Fruit fly (Drosophila melanogaster) whole organism, embryonic: Measurements from ENCODE around the gene Pcyt1.
A peak's percentile ranks its signal among the peaks of the same experiment; 100 is the strongest.

ENCODE experiments used
- Ada2b ChIP-seq: fragments of 200-800 bp; sonication (Bioruptor generic); IDR thresholded peaks from 2 replicates; pipeline ENCODE4 v1.3.6; 2022; ENCODE audit warnings: missing biosample characterization, missing genetic modification characterization
- Atf6 ChIP-seq: fragments of 200-800 bp; sonication (Bioruptor generic); IDR thresholded peaks from 2 replicates; pipeline ENCODE4 v1.3.6; 2022; ENCODE audit warnings: missing biosample characterization, missing genetic modification characterization
- BEAF-32 ChIP-seq: fragments of 200-800 bp; sonication (Bioruptor generic); optimal IDR thresholded peaks from 3 replicates; lab custom pipeline; 2017; ENCODE audit warnings: missing biosample characterization, missing genetic modification characterization, mild to moderate bottlenecking, moderate library complexity, missing genetic modification reagents
- CG10462 ChIP-seq: fragments of 200-800 bp; sonication (Bioruptor generic); optimal IDR thresholded peaks from 2 replicates; lab custom pipeline; 2016; ENCODE audit warnings: missing biosample characterization, missing genetic modification characterization
- CG10543 ChIP-seq: fragments of 200-800 bp; sonication (Bioruptor generic); optimal IDR thresholded peaks from 3 replicates; lab custom pipeline; 2017; ENCODE audit warnings: missing biosample characterization, mild to moderate bottlenecking, missing genetic modification characterization, moderate library complexity
- CG12391 ChIP-seq: fragments of 200-800 bp; sonication (Bioruptor generic); optimal IDR thresholded peaks from 3 replicates; lab custom pipeline; 2018; ENCODE audit warnings: missing biosample characterization, mild to moderate bottlenecking, missing genetic modification characterization, moderate library complexity
- CG12769 ChIP-seq: fragments of 200-800 bp; sonication (Bioruptor generic); optimal IDR thresholded peaks from 2 replicates; lab custom pipeline; 2019; ENCODE audit warnings: missing biosample characterization, mild to moderate bottlenecking, missing genetic modification characterization, moderate library complexity
- CG13775 ChIP-seq: fragments of 200-800 bp; sonication (Bioruptor generic); optimal IDR thresholded peaks from 3 replicates; lab custom pipeline; 2017; ENCODE audit warnings: missing biosample characterization, mild to moderate bottlenecking, missing genetic modification characterization
- CG16779 ChIP-seq: fragments of 200-800 bp; sonication (Bioruptor generic); IDR thresholded peaks from 2 replicates; pipeline ENCODE4 v1.3.6; 2022; ENCODE audit warnings: missing biosample characterization, missing genetic modification characterization
- CG16815 ChIP-seq: fragments of 200-800 bp; sonication (Bioruptor generic); optimal IDR thresholded peaks from 3 replicates; lab custom pipeline; 2017; ENCODE audit warnings: missing biosample characterization, mild to moderate bottlenecking, missing genetic modification characterization
- CG32767 ChIP-seq: fragments of 200-800 bp; sonication (Bioruptor generic); IDR thresholded peaks from 2 replicates; pipeline ENCODE4 v1.3.6; 2022; ENCODE audit warnings: missing biosample characterization, missing genetic modification characterization
- CG4328 ChIP-seq: fragments of 200-800 bp; sonication (Bioruptor generic); optimal IDR thresholded peaks from 3 replicates; lab custom pipeline; 2017; ENCODE audit warnings: missing biosample characterization, missing genetic modification reagents, missing genetic modification characterization
- CG4707 ChIP-seq: fragments of 200-800 bp; sonication (Bioruptor generic); optimal IDR thresholded peaks from 2 replicates; lab custom pipeline; 2018; ENCODE audit warnings: missing biosample characterization, mild to moderate bottlenecking, missing genetic modification characterization, moderate library complexity
- CG5180 ChIP-seq: fragments of 200-800 bp; sonication (Bioruptor generic); optimal IDR thresholded peaks from 3 replicates; lab custom pipeline; 2017; ENCODE audit warnings: missing biosample characterization, missing genetic modification characterization, mild to moderate bottlenecking, moderate library complexity, missing genetic modification reagents
- CG6272 ChIP-seq: fragments of 200-800 bp; sonication (Bioruptor generic); IDR thresholded peaks from 2 replicates; pipeline ENCODE4 v1.3.6; 2022; ENCODE audit warnings: missing biosample characterization, missing genetic modification characterization
- CG7786 ChIP-seq: fragments of 200-800 bp; sonication (Bioruptor generic); optimal IDR thresholded peaks from 2 replicates; lab custom pipeline; 2016; ENCODE audit warnings: missing biosample characterization, missing genetic modification characterization
- CTCF ChIP-seq: fragments of 200-800 bp; sonication (Bioruptor generic); optimal IDR thresholded peaks from 2 replicates; lab custom pipeline; 2017; ENCODE audit warnings: missing biosample characterization, mild to moderate bottlenecking, missing genetic modification characterization, moderate library complexity
- Deaf1 ChIP-seq: fragments of 200-800 bp; optimal IDR thresholded peaks from 3 replicates; lab custom pipeline; 2019; ENCODE audit warnings: missing biosample characterization, mild to moderate bottlenecking, missing genetic modification characterization, moderate library complexity
- Dp ChIP-seq: fragments of 200-800 bp; sonication (Bioruptor generic); optimal IDR thresholded peaks from 2 replicates; lab custom pipeline; 2018; ENCODE audit warnings: missing biosample characterization, mild to moderate bottlenecking, missing genetic modification characterization, moderate library complexity
- Dref ChIP-seq: fragments of 200-800 bp; sonication (Bioruptor generic); IDR thresholded peaks from 2 replicates; pipeline ENCODE4 v1.3.6; 2022; ENCODE audit warnings: missing biosample characterization, missing genetic modification characterization
- E2f1 ChIP-seq: fragments of 200-800 bp; sonication (Bioruptor generic); IDR thresholded peaks from 2 replicates; pipeline ENCODE4 v1.3.6; 2022; ENCODE audit warnings: missing biosample characterization, missing genetic modification characterization
- Elba2 ChIP-seq: fragments of 200-800 bp; sonication (Bioruptor generic); optimal IDR thresholded peaks from 3 replicates; lab custom pipeline; 2016; ENCODE audit warnings: missing biosample characterization, missing genetic modification characterization
- HmgD ChIP-seq: fragments of 200-800 bp; sonication (Bioruptor generic); optimal IDR thresholded peaks from 3 replicates; lab custom pipeline; 2016; ENCODE audit warnings: missing biosample characterization, missing genetic modification characterization
- MBD-R2 ChIP-seq: fragments of 200-800 bp; sonication (Bioruptor generic); IDR thresholded peaks from 2 replicates; pipeline ENCODE4 v1.3.6; 2022; ENCODE audit warnings: missing biosample characterization, missing genetic modification characterization
- NC2β ChIP-seq: fragments of 200-800 bp; sonication (Bioruptor generic); optimal IDR thresholded peaks from 2 replicates; lab custom pipeline; 2016; ENCODE audit warnings: missing biosample characterization, missing genetic modification characterization
- Oli ChIP-seq: fragments of 200-800 bp; sonication (Bioruptor generic); optimal IDR thresholded peaks from 2 replicates; lab custom pipeline; 2018; ENCODE audit warnings: missing biosample characterization, mild to moderate bottlenecking, missing genetic modification characterization, moderate library complexity
- Opbp ChIP-seq: fragments of 200-800 bp; sonication (Bioruptor generic); IDR thresholded peaks from 3 replicates; pipeline ENCODE4 v1.3.6; 2022; ENCODE audit warnings: missing biosample characterization, missing genetic modification characterization; ENCODE audit not compliant: partially characterized antibody
- Side ChIP-seq: fragments of 200-800 bp; sonication (Bioruptor generic); optimal IDR thresholded peaks from 2 replicates; lab custom pipeline; 2016; ENCODE audit warnings: missing biosample characterization, missing genetic modification characterization
- Sin3A ChIP-seq: fragments of >200 bp; optimal IDR thresholded peaks from 2 replicates; lab custom pipeline; 2018
- Xrp1 ChIP-seq: fragments of 200-800 bp; sonication (Bioruptor generic); IDR thresholded peaks from 2 replicates; pipeline ENCODE4 v1.3.6; 2022; ENCODE audit warnings: missing biosample characterization, missing genetic modification characterization
- chinmo ChIP-seq: fragments of 200-800 bp; sonication (Bioruptor generic); IDR thresholded peaks from 4 replicates; pipeline ENCODE4 v1.3.6; 2022; ENCODE audit warnings: missing biosample characterization, missing genetic modification characterization; ENCODE audit not compliant: partially characterized antibody
- ci ChIP-seq: fragments of 200-800 bp; sonication (Bioruptor generic); IDR thresholded peaks from 3 replicates; pipeline ENCODE4 v1.3.6; 2022; ENCODE audit warnings: missing biosample characterization, missing genetic modification characterization
- crol ChIP-seq: fragments of 200-800 bp; sonication (Bioruptor generic); IDR thresholded peaks from 2 replicates; pipeline ENCODE4 v1.3.6; 2022; ENCODE audit warnings: missing biosample characterization, missing genetic modification characterization
- dati ChIP-seq: fragments of 200-800 bp; sonication (Bioruptor generic); IDR thresholded peaks from 2 replicates; pipeline ENCODE4 v1.3.6; 2022; ENCODE audit warnings: missing biosample characterization, missing genetic modification characterization
- disco-r ChIP-seq: fragments of 200-800 bp; sonication (Bioruptor generic); optimal IDR thresholded peaks from 2 replicates; lab custom pipeline; 2016; ENCODE audit warnings: missing biosample characterization, missing genetic modification characterization
- dmrt11E ChIP-seq: fragments of 200-800 bp; sonication (Bioruptor generic); optimal IDR thresholded peaks from 3 replicates; lab custom pipeline; 2018; ENCODE audit warnings: missing biosample characterization, mild to moderate bottlenecking, missing genetic modification characterization, moderate library complexity
- dmrt99B ChIP-seq: fragments of 200-800 bp; sonication (Bioruptor generic); optimal IDR thresholded peaks from 2 replicates; lab custom pipeline; 2018; ENCODE audit warnings: missing biosample characterization, mild to moderate bottlenecking, missing genetic modification characterization, moderate library complexity
- esg ChIP-seq: fragments of 200-800 bp; sonication (Bioruptor generic); conservative IDR thresholded peaks from 2 replicates; pipeline ENCODE4 v1.3.6; 2022; ENCODE audit warnings: missing biosample characterization, missing genetic modification characterization
- fd102C ChIP-seq: fragments of 200-800 bp; sonication (Bioruptor generic); optimal IDR thresholded peaks from 2 replicates; lab custom pipeline; 2018; ENCODE audit warnings: missing biosample characterization, mild to moderate bottlenecking, missing genetic modification characterization, moderate library complexity
- org-1 ChIP-seq: fragments of 200-800 bp; sonication (Bioruptor generic); optimal IDR thresholded peaks from 2 replicates; lab custom pipeline; 2017; ENCODE audit warnings: missing biosample characterization, missing genetic modification characterization
- p53 ChIP-seq: fragments of 200-800 bp; sonication (Bioruptor generic); optimal IDR thresholded peaks from 2 replicates; lab custom pipeline; 2016; ENCODE audit warnings: missing biosample characterization, missing genetic modification characterization
- pan ChIP-seq, 4 experiments: fragments of >200 bp in 3 of 4; fragments of 200-800 bp in 1 of 4; sonication (Bioruptor generic) in 1 of 4; optimal IDR thresholded peaks in 3 of 4; IDR thresholded peaks in 1 of 4; 2 replicates each; pipeline versions ENCODE4 v1.3.6 to Lab custom; 2017 to 2022; ENCODE audit warnings: missing biosample characterization in 2 of 4, missing genetic modification characterization in 2 of 4, mixed read lengths in 1 of 4
- rib ChIP-seq: fragments of 200-800 bp; sonication (Bioruptor generic); IDR thresholded peaks from 2 replicates; pipeline ENCODE4 v1.3.6; 2022; ENCODE audit warnings: missing biosample characterization, missing genetic modification characterization
- sd ChIP-seq: fragments of 200-800 bp; sonication (Bioruptor generic); optimal IDR thresholded peaks from 3 replicates; lab custom pipeline; 2018; ENCODE audit warnings: missing biosample characterization, mild to moderate bottlenecking, missing genetic modification characterization, moderate library complexity
- sr ChIP-seq: fragments of 200-800 bp; sonication (Bioruptor generic); IDR thresholded peaks from 3 replicates; pipeline ENCODE4 v1.3.6; 2022; ENCODE audit warnings: missing biosample characterization, missing genetic modification characterization
- tup ChIP-seq: fragments of 200-800 bp; sonication (Bioruptor generic); optimal IDR thresholded peaks from 2 replicates; lab custom pipeline; 2016; ENCODE audit warnings: missing biosample characterization, mild to moderate bottlenecking, missing genetic modification characterization, moderate library complexity
- tx ChIP-seq: fragments of 200-800 bp; sonication (Bioruptor generic); optimal IDR thresholded peaks from 2 replicates; lab custom pipeline; 2016; ENCODE audit warnings: missing biosample characterization, missing genetic modification characterization
- zen2 ChIP-seq: fragments of 200-800 bp; sonication (Bioruptor generic); IDR thresholded peaks from 3 replicates; pipeline ENCODE4 v1.3.6; 2022; ENCODE audit warnings: missing biosample characterization, missing genetic modification characterization; ENCODE audit not compliant: partially characterized antibody

Gene Pcyt1

DNA sequence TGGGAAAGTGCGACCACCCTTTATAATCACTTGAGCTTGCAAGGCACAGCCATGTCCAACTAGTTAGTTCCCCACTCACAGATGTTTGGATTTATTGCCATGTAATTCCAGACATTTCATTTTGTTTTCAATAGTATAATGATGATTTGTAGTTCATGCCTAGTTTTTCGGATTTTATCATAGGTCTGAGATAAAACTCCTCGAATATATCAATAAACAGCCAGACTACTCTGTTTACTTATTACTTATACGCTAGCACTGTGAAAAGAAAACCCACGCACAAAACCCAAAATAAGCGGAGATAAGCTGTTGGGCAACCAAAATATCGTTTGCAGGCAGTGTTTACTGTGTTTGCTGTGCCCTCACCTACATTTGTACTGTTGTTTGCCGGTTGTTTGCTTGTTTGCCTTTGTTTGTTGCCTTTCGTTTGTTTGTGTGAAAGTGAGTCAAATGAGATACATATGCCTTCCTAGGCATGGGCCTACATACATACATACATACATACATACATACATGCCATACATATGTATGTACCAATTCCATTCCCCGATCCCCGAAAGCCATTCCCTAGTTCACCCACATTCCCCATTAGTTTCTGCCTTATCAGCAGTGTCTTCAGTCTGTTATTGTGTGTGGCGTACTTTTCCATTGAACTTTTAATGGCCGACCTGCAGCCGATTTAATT lies 33.4 kb downstream of the Pcyt1 start (continued):
- TF ChIP-seq CG10543 (GFP tag; lab: Kevin White, UChicago) = peak; percentile 48
- TF ChIP-seq Ada2b (GFP tag; lab: Robert Waterston, UW) = 0 out of 2 replicates have a peak, but pooled peaks have one; percentile 4
- TF ChIP-seq CG16815 (GFP tag; lab: Kevin White, UChicago) = peak; percentile 26
- TF ChIP-seq HmgD (GFP tag; lab: Kevin White, UChicago) = no peak
- TF ChIP-seq CG4328 (GFP tag; lab: Kevin White, UChicago) = peak; percentile 71
- TF ChIP-seq pan (optimal IDR thresholded peaks at IDR 0.05; lab: Kevin White, UChicago) = no peak
- TF ChIP-seq pan (GFP tag; optimal IDR thresholded peaks at IDR 0.05 in 1 of 2, IDR thresholded peaks at IDR 0.05 in 1 of 2) = peak in 1 of 2 experiments; percentile 41
- TF ChIP-seq CTCF (GFP tag; lab: Kevin White, UChicago) = no peak
- peak; percentile 64 for TF ChIP-seq Oli
- TF ChIP-seq CG10462 (GFP tag; lab: Kevin White, UChicago) = peak; percentile 55
- no peak for TF ChIP-seq BEAF-32 (GFP tag; lab: Kevin White, UChicago)
- TF ChIP-seq Sin3A (lab: Kevin White, UChicago) = no peak
- TF ChIP-seq zen2 (GFP tag; lab: Robert Waterston, UW) = no peak
- TF ChIP-seq CG4707 (GFP tag; lab: Kevin White, UChicago) = peak; percentile 61
- TF ChIP-seq rib (GFP tag; lab: Robert Waterston, UW) = no peak
- TF ChIP-seq crol (GFP tag; lab: Robert Waterston, UW) = peak; percentile 90
- peak; percentile 51; the same call in 1 of the 2 replicates for TF ChIP-seq Atf6 (GFP tag; lab: Robert Waterston, UW)
- TF ChIP-seq chinmo (GFP tag; lab: Robert Waterston, UW) = 0 out of 4 replicates have a peak, but pooled peaks have one; percentile 26
- TF ChIP-seq dmrt11E (tag; lab: Kevin White, UChicago) = peak; percentile 82
- TF ChIP-seq dati = no peak
- no peak for TF ChIP-seq Dp (GFP tag; lab: Kevin White, UChicago)
- TF ChIP-seq CG12391 = peak; percentile 64

dm6 chr3L:1580194-1580593 lies 34.3 kb downstream of the Pcyt1 start:
- TF ChIP-seq Side (GFP tag; lab: Kevin White, UChicago) = no peak
- TF ChIP-seq Elba2 = no peak
- no peak for TF ChIP-seq p53 (GFP tag; lab: Kevin White, UChicago)
- TF ChIP-seq NC2β (GFP tag; lab: Kevin White, UChicago) = no peak
- no peak for TF ChIP-seq CG6272 (GFP tag; lab: Robert Waterston, UW)
- no peak for TF ChIP-seq CG7786 (GFP tag; lab: Kevin White, UChicago)
- TF ChIP-seq Deaf1 = no peak
- no peak for TF ChIP-seq esg (GFP tag; lab: Robert Waterston, UW)
- TF ChIP-seq Dref (GFP tag; lab: Robert Waterston, UW) = no peak
- no peak for TF ChIP-seq tx (GFP tag; lab: Kevin White, UChicago)
- peak; percentile 88 for TF ChIP-seq sr (GFP tag; lab: Robert Waterston, UW)
- peak; percentile 79 for TF ChIP-seq CG12769 (tag; lab: Kevin White, UChicago)
- peak; percentile 79 for TF ChIP-seq crol (GFP tag; lab: Robert Waterston, UW)
- TF ChIP-seq disco-r (GFP tag; lab: Kevin White, UChicago) = no peak
- 0 out of 4 replicates have a peak, but pooled peaks have one; percentile 23 for TF ChIP-seq chinmo (GFP tag; lab: Robert Waterston, UW)
- TF ChIP-seq Opbp (GFP tag; lab: Robert Waterston, UW) = no peak
- no peak for TF ChIP-seq MBD-R2 (GFP tag; lab: Robert Waterston, UW)
- peak; percentile 46 for TF ChIP-seq CG10543 (GFP tag; lab: Kevin White, UChicago)
- TF ChIP-seq CG5180 (GFP tag; lab: Kevin White, UChicago) = no peak
- no peak for TF ChIP-seq dmrt99B (tag; lab: Kevin White, UChicago)
- TF ChIP-seq ci (GFP tag; lab: Robert Waterston, UW) = 0 out of 3 replicates have a peak, but pooled peaks have one; percentile 9
- no peak for TF ChIP-seq E2f1 (GFP tag; lab: Robert Waterston, UW)
- TF ChIP-seq fd102C = no peak
- TF ChIP-seq CG13775 (GFP tag; lab: Kevin White, UChicago) = no peak
- TF ChIP-seq tup (GFP tag; lab: Kevin White, UChicago) = no peak
- no peak for TF ChIP-seq CG16779 (GFP tag; lab: Robert Waterston, UW)
- TF ChIP-seq sd (tag; lab: Kevin White, UChicago) = peak; percentile 71
- no peak for TF ChIP-seq CG32767 (GFP tag; lab: Robert Waterston, UW)
- no peak for TF ChIP-seq Xrp1 (GFP tag; lab: Robert Waterston, UW)
- no peak for TF ChIP-seq org-1 (GFP tag; lab: Kevin White, UChicago)
